Fruit fly (Drosophila melanogaster) whole organism, embryonic: Measurements from ENCODE around the gene Dpm2.

Experiments
- Ada2b ChIP-seq: fragments of 200-800 bp; sonication (Bioruptor generic); IDR thresholded peaks from 2 replicates; pipeline ENCODE4 v1.3.6; 2022; ENCODE audit warnings: missing biosample characterization, missing genetic modification characterization
- CG10431 ChIP-seq: fragments of 200-800 bp; sonication (Bioruptor generic); optimal IDR thresholded peaks from 3 replicates; lab custom pipeline; 2018; ENCODE audit warnings: missing biosample characterization, mild to moderate bottlenecking, missing genetic modification characterization
- CG11398 ChIP-seq: fragments of 200-800 bp; sonication (Bioruptor generic); optimal IDR thresholded peaks from 2 replicates; lab custom pipeline; 2016; ENCODE audit warnings: missing biosample characterization, missing genetic modification characterization
- CG11695 ChIP-seq: fragments of 200-800 bp; sonication (Bioruptor generic); IDR thresholded peaks from 3 replicates; pipeline ENCODE4 v1.3.6; 2022; ENCODE audit warnings: missing biosample characterization, missing genetic modification characterization
- CG1233 ChIP-seq: fragments of 200-800 bp; sonication (Bioruptor generic); optimal IDR thresholded peaks from 4 replicates; lab custom pipeline; 2018; ENCODE audit warnings: missing biosample characterization, mild to moderate bottlenecking, missing genetic modification characterization
- CG17328 ChIP-seq: fragments of 200-800 bp; sonication (Bioruptor generic); IDR thresholded peaks from 2 replicates; pipeline ENCODE4 v1.3.6; 2022; ENCODE audit warnings: missing biosample characterization, missing genetic modification characterization
- CG17612 ChIP-seq: fragments of 200-800 bp; sonication (Bioruptor generic); IDR thresholded peaks from 2 replicates; pipeline ENCODE4 v1.3.6; 2022; ENCODE audit warnings: missing biosample characterization, missing genetic modification characterization
- CG18262 ChIP-seq: fragments of 200-800 bp; optimal IDR thresholded peaks from 3 replicates; lab custom pipeline; 2019; ENCODE audit warnings: missing biosample characterization, mild to moderate bottlenecking, missing genetic modification characterization, moderate library complexity
- CG18764 ChIP-seq: fragments of 200-800 bp; sonication (Bioruptor generic); optimal IDR thresholded peaks from 3 replicates; lab custom pipeline; 2016; ENCODE audit warnings: missing biosample characterization, missing genetic modification characterization
- CG2875 ChIP-seq: fragments of 200-800 bp; sonication (Bioruptor generic); optimal IDR thresholded peaks from 2 replicates; lab custom pipeline; 2017; ENCODE audit warnings: missing biosample characterization, mild to moderate bottlenecking, missing genetic modification characterization, missing genetic modification reagents
- CG4328 ChIP-seq: fragments of 200-800 bp; sonication (Bioruptor generic); optimal IDR thresholded peaks from 3 replicates; lab custom pipeline; 2017; ENCODE audit warnings: missing biosample characterization, missing genetic modification reagents, missing genetic modification characterization
- CG4820 ChIP-seq: fragments of 200-800 bp; sonication (Bioruptor generic); optimal IDR thresholded peaks from 3 replicates; lab custom pipeline; 2016; ENCODE audit warnings: missing biosample characterization, missing genetic modification characterization
- CG4854 ChIP-seq: fragments of 200-800 bp; sonication (Bioruptor generic); optimal IDR thresholded peaks from 2 replicates; lab custom pipeline; 2016; ENCODE audit warnings: missing biosample characterization, missing genetic modification characterization, inconsistent platforms
- CG6854 ChIP-seq: fragments of 200-800 bp; sonication (Bioruptor generic); optimal IDR thresholded peaks from 3 replicates; lab custom pipeline; 2017; ENCODE audit warnings: missing biosample characterization, mild to moderate bottlenecking, missing genetic modification characterization
- CG7963 ChIP-seq: fragments of 200-800 bp; sonication (Bioruptor generic); IDR thresholded peaks from 3 replicates; pipeline ENCODE4 v1.3.6; 2022; ENCODE audit warnings: missing biosample characterization, missing genetic modification characterization; ENCODE audit not compliant: partially characterized antibody
- CG9727 ChIP-seq: fragments of 200-800 bp; sonication (Bioruptor generic); optimal IDR thresholded peaks from 3 replicates; lab custom pipeline; 2017; ENCODE audit warnings: missing biosample characterization, mild to moderate bottlenecking, missing genetic modification characterization
- Eip74EF ChIP-seq, 2 experiments: fragments of 200-800 bp in 1 of 2; fragments of >200 bp in 1 of 2; sonication (Bioruptor generic) in 1 of 2; optimal IDR thresholded peaks; 2 replicates each; lab custom pipeline; 2017 to 2019; ENCODE audit warnings: missing biosample characterization in 2 of 2, missing genetic modification characterization in 2 of 2, mild to moderate bottlenecking in 1 of 2, moderate library complexity in 1 of 2
- Ets65A ChIP-seq: fragments of 200-800 bp; sonication (Bioruptor generic); peaks from one replicate; lab custom pipeline; 2016; ENCODE audit warnings: missing biosample characterization, missing genetic modification characterization
- Fer3 ChIP-seq: fragments of 200-800 bp; sonication (Bioruptor generic); optimal IDR thresholded peaks from 2 replicates; lab custom pipeline; 2018; ENCODE audit warnings: missing biosample characterization, mild to moderate bottlenecking, missing genetic modification characterization, moderate library complexity
- H2.0 ChIP-seq: fragments of 200-800 bp; sonication (Bioruptor generic); IDR thresholded peaks from 2 replicates; pipeline ENCODE4 v1.3.6; 2022; ENCODE audit warnings: missing biosample characterization, missing genetic modification characterization
- HLH4C ChIP-seq: fragments of 200-800 bp; sonication (Bioruptor generic); IDR thresholded peaks from 3 replicates; pipeline ENCODE4 v1.3.6; 2022; ENCODE audit warnings: missing biosample characterization, missing genetic modification characterization; ENCODE audit not compliant: partially characterized antibody
- Lhr ChIP-seq: fragments of 200-800 bp; sonication (Bioruptor generic); optimal IDR thresholded peaks from 3 replicates; lab custom pipeline; 2017; ENCODE audit warnings: mild to moderate bottlenecking, missing biosample characterization, missing genetic modification reagents, missing genetic modification characterization
- MESR4 ChIP-seq: fragments of 200-800 bp; sonication (Bioruptor generic); optimal IDR thresholded peaks from 2 replicates; lab custom pipeline; 2018; ENCODE audit warnings: missing biosample characterization, mild to moderate bottlenecking, missing genetic modification characterization, moderate library complexity
- Med ChIP-seq: fragments of 200-800 bp; sonication (Bioruptor generic); peaks from one replicate; lab custom pipeline; 2016; ENCODE audit warnings: missing biosample characterization, missing genetic modification characterization, mild to moderate bottlenecking, inconsistent platforms, moderate library complexity
- Pdp1 ChIP-seq, 2 experiments: fragments of 200-800 bp; sonication (Bioruptor generic); optimal IDR thresholded peaks; 3 replicates each; lab custom pipeline; 2016; ENCODE audit warnings: missing biosample characterization in 2 of 2, missing genetic modification characterization in 2 of 2, mild to moderate bottlenecking in 1 of 2, moderate library complexity in 1 of 2
- Rfx ChIP-seq: fragments of 200-800 bp; sonication (Bioruptor generic); IDR thresholded peaks from 2 replicates; pipeline ENCODE4 v1.3.6; 2022; ENCODE audit warnings: missing biosample characterization, missing genetic modification characterization
- Vsx1 ChIP-seq: fragments of 200-800 bp; sonication (Bioruptor generic); optimal IDR thresholded peaks from 2 replicates; lab custom pipeline; 2017; ENCODE audit warnings: missing biosample characterization, mild to moderate bottlenecking, missing genetic modification characterization, missing genetic modification reagents
- Xbp1 ChIP-seq: fragments of 200-800 bp; sonication (Bioruptor generic); optimal IDR thresholded peaks from 3 replicates; lab custom pipeline; 2016; ENCODE audit warnings: missing biosample characterization, mild to moderate bottlenecking, missing genetic modification characterization
- cad ChIP-seq: fragments of >200 bp; optimal IDR thresholded peaks from 2 replicates; lab custom pipeline; 2017; ENCODE audit warnings: missing biosample characterization, missing genetic modification characterization
- cg ChIP-seq: fragments of 200-800 bp; sonication (Bioruptor generic); optimal IDR thresholded peaks from 3 replicates; lab custom pipeline; 2019; ENCODE audit warnings: missing biosample characterization, mild to moderate bottlenecking, missing genetic modification characterization, moderate library complexity
- chm ChIP-seq: fragments of 200-800 bp; sonication (Bioruptor generic); IDR thresholded peaks from 2 replicates; pipeline ENCODE4 v1.3.6; 2022; ENCODE audit warnings: missing biosample characterization, missing genetic modification characterization
- cwo ChIP-seq: fragments of 200-800 bp; sonication (Bioruptor generic); optimal IDR thresholded peaks from 3 replicates; lab custom pipeline; 2017; ENCODE audit warnings: missing biosample characterization, missing genetic modification characterization, mild to moderate bottlenecking, moderate library complexity, missing genetic modification reagents
- ftz-f1 ChIP-seq: fragments of 200-800 bp; sonication (Bioruptor generic); optimal IDR thresholded peaks from 2 replicates; lab custom pipeline; 2016; ENCODE audit warnings: missing biosample characterization, missing genetic modification characterization
- gt ChIP-seq: fragments of 200-800 bp; sonication (Bioruptor generic); IDR thresholded peaks from 2 replicates; pipeline ENCODE4 v1.3.6; 2022; ENCODE audit warnings: missing biosample characterization, missing genetic modification characterization
- hbn ChIP-seq: fragments of 200-800 bp; sonication (Bioruptor generic); IDR thresholded peaks from 2 replicates; pipeline ENCODE4 v1.3.6; 2022; ENCODE audit warnings: missing biosample characterization, missing genetic modification characterization; ENCODE audit not compliant: partially characterized antibody
- ind ChIP-seq: fragments of 200-800 bp; sonication (Bioruptor generic); optimal IDR thresholded peaks from 3 replicates; lab custom pipeline; 2016; ENCODE audit warnings: missing biosample characterization, missing genetic modification characterization
- kah ChIP-seq: fragments of 200-800 bp; sonication (Bioruptor generic); optimal IDR thresholded peaks from 2 replicates; lab custom pipeline; 2018; ENCODE audit warnings: missing biosample characterization, mild to moderate bottlenecking, missing genetic modification characterization
- ken ChIP-seq: fragments of 200-800 bp; sonication (Bioruptor generic); IDR thresholded peaks from 3 replicates; pipeline ENCODE4 v1.3.6; 2022; ENCODE audit warnings: missing biosample characterization, missing genetic modification characterization
- lbe ChIP-seq: fragments of 200-800 bp; sonication (Bioruptor generic); optimal IDR thresholded peaks from 2 replicates; lab custom pipeline; 2016; ENCODE audit warnings: missing biosample characterization, mild to moderate bottlenecking, missing genetic modification characterization
- nau ChIP-seq: fragments of 200-800 bp; sonication (Bioruptor generic); optimal IDR thresholded peaks from 3 replicates; lab custom pipeline; 2017; ENCODE audit warnings: missing biosample characterization, mild to moderate bottlenecking, missing genetic modification characterization, missing genetic modification reagents
- psq ChIP-seq: fragments of 200-800 bp; sonication (Bioruptor generic); optimal IDR thresholded peaks from 2 replicates; lab custom pipeline; 2017; ENCODE audit warnings: missing biosample characterization, missing genetic modification characterization
- repo ChIP-seq: fragments of 200-800 bp; sonication (Bioruptor generic); optimal IDR thresholded peaks from 2 replicates; lab custom pipeline; 2016; ENCODE audit warnings: missing biosample characterization, missing genetic modification characterization
- rib ChIP-seq: fragments of 200-800 bp; sonication (Bioruptor generic); IDR thresholded peaks from 2 replicates; pipeline ENCODE4 v1.3.6; 2022; ENCODE audit warnings: missing biosample characterization, missing genetic modification characterization
- sens ChIP-seq: fragments of 200-800 bp; sonication (Bioruptor generic); peaks from one replicate; lab custom pipeline; 2016; ENCODE audit warnings: missing biosample characterization, missing genetic modification characterization
- sim ChIP-seq: fragments of 200-800 bp; sonication (Bioruptor generic); IDR thresholded peaks from 2 replicates; pipeline ENCODE4 v1.3.6; 2022; ENCODE audit warnings: missing biosample characterization, missing genetic modification characterization
- slbo ChIP-seq: fragments of 200-800 bp; sonication (Bioruptor generic); IDR thresholded peaks from 2 replicates; pipeline ENCODE4 v1.3.6; 2022; ENCODE audit warnings: missing biosample characterization, missing genetic modification characterization
- tll ChIP-seq, 2 experiments: fragments of 200-800 bp in 1 of 2; fragments of >200 bp in 1 of 2; sonication (Bioruptor generic) in 1 of 2; optimal IDR thresholded peaks; 2 replicates each; lab custom pipeline; 2017 to 2019; ENCODE audit warnings: missing biosample characterization in 2 of 2, missing genetic modification characterization in 2 of 2, mild to moderate bottlenecking in 1 of 2, moderate library complexity in 1 of 2
- tna ChIP-seq: fragments of 200-800 bp; sonication (Bioruptor generic); IDR thresholded peaks from 2 replicates; pipeline ENCODE4 v1.3.6; 2022; ENCODE audit warnings: missing biosample characterization, missing genetic modification characterization; ENCODE audit not compliant: partially characterized antibody

The Dpm2 gene

dm6 chr3L:3336368-3337164 lies 17.2 kb downstream of the Dpm2 start, which contains the start of the genes Drsl6 and kst (continued):
- TF ChIP-seq HLH4C (GFP tag; lab: Robert Waterston, UW) (peak; percentile 38; the same call in 2 of the 3 replicates), tna (peak; percentile 59), slbo (GFP tag; lab: Robert Waterston, UW) (no peak), hbn (peak; percentile 47; the same call in 1 of the 2 replicates), tll (GFP tag; optimal IDR thresholded peaks at IDR 0.05; lab: Kevin White, UChicago) (no peak), CG6854 (peak; percentile 24), Xbp1 (GFP tag; lab: Kevin White, UChicago) (no peak), CG11398 (GFP tag; lab: Kevin White, UChicago) (peak; percentile 41), CG9727 (GFP tag; lab: Kevin White, UChicago) (peak; percentile 21), CG2875 (GFP tag; lab: Kevin White, UChicago) (no peak), lbe (GFP tag; lab: Kevin White, UChicago) (peak; percentile 13), CG18764 (GFP tag; lab: Kevin White, UChicago) (peak; percentile 10), Lhr (GFP tag; lab: Kevin White, UChicago) (peak; percentile 6), CG18262 (tag; lab: Kevin White, UChicago) (peak; percentile 17), rib (GFP tag; lab: Robert Waterston, UW) (peak; percentile 60; the same call in 1 of the 2 replicates), MESR4 (GFP tag; lab: Kevin White, UChicago) (peak; percentile 7), H2.0 (GFP tag; lab: Robert Waterston, UW) (no peak), CG11695 (GFP tag; lab: Robert Waterston, UW) (0 out of 3 replicates have a peak, but pooled peaks have one; percentile 42), Eip74EF (GFP tag; optimal IDR thresholded peaks at IDR 0.05; lab: Kevin White, UChicago) (peak in 1 of 2 experiments; percentile 36), sim (GFP tag; lab: Robert Waterston, UW) (no peak), CG17612 (GFP tag; lab: Robert Waterston, UW) (no peak), ken (GFP tag; lab: Robert Waterston, UW) (no peak), CG4328 (GFP tag; lab: Kevin White, UChicago) (no peak), ftz-f1 (GFP tag; lab: Kevin White, UChicago) (no peak), Fer3 (tag; lab: Kevin White, UChicago) (peak; percentile 29), Ada2b (GFP tag; lab: Robert Waterston, UW) (no peak), CG7963 (GFP tag; lab: Robert Waterston, UW) (no peak), sens (GFP tag; lab: Kevin White, UChicago) (peak; percentile 83), gt (no peak), Vsx1 (peak; percentile 3), CG4854 (GFP tag; lab: Kevin White, UChicago) (peak; percentile 37), Rfx (GFP tag; lab: Robert Waterston, UW) (peak; percentile 49; the same call in 1 of the 2 replicates), kah (GFP tag; lab: Kevin White, UChicago) (peak; percentile 40), Pdp1 (GFP tag; optimal IDR thresholded peaks at IDR 0.05; lab: Kevin White, UChicago) (peak in 1 of 2 experiments; percentile 59)

dm6 chr3L:3337345-3337928 lies 18.1 kb downstream of the Dpm2 start:
- no peak for TF ChIP-seq CG17328 (GFP tag; lab: Robert Waterston, UW)
- TF ChIP-seq Ets65A (GFP tag; lab: Kevin White, UChicago) = peak; percentile 69
- TF ChIP-seq chm (GFP tag; lab: Robert Waterston, UW) = 0 out of 2 replicates have a peak, but pooled peaks have one; percentile 50
- TF ChIP-seq Med (GFP tag; lab: Kevin White, UChicago) = peak; percentile 9
- TF ChIP-seq CG4820 = no peak
- TF ChIP-seq Rfx (GFP tag; lab: Robert Waterston, UW) = no peak
- TF ChIP-seq ind (GFP tag; lab: Kevin White, UChicago) = no peak
- no peak for TF ChIP-seq CG10431
- no peak for TF ChIP-seq cwo
- peak; percentile 88 for TF ChIP-seq psq (GFP tag; lab: Kevin White, UChicago)
- no peak for TF ChIP-seq nau (GFP tag; lab: Kevin White, UChicago)
- TF ChIP-seq CG1233 (GFP tag; lab: Kevin White, UChicago) = no peak
- no peak for TF ChIP-seq repo (GFP tag; lab: Kevin White, UChicago)
- peak; percentile 54 for TF ChIP-seq cg (GFP tag; lab: Kevin White, UChicago)
- peak; percentile 4 for TF ChIP-seq cad
